Worm (Caenorhabditis elegans) whole organism, midembryonic: ENCODE data around the gene C06C3.3.

Source experiments
- T22C8.4 ChIP-seq: fragments of 200-800 bp; sonication (Bioruptor generic); IDR thresholded peaks from 2 replicates; pipeline ENCODE4 v1.3.6; 2022; ENCODE audit warnings: missing genetic modification characterization, missing compliant biosample characterization
- cog-1 ChIP-seq: sonication (generic microtip); optimal IDR thresholded peaks from 2 replicates; lab custom pipeline; 2016; ENCODE audit warnings: missing genetic modification characterization, missing compliant biosample characterization
- ztf-23 ChIP-seq: fragments of 200-800 bp; sonication (Bioruptor generic); IDR thresholded peaks from 2 replicates; pipeline ENCODE4 v1.3.6; 2022; ENCODE audit warnings: missing genetic modification reagents, missing genetic modification characterization, missing compliant biosample characterization
- ztf-29 ChIP-seq: fragments of 200-800 bp; sonication (Bioruptor generic); IDR thresholded peaks from 2 replicates; pipeline ENCODE4 v1.3.6; 2022; ENCODE audit warnings: missing genetic modification reagents, missing genetic modification characterization, missing compliant biosample characterization

ce11 chrII:9336651-9337050 is 35.6 kb downstream of the C06C3.3 start:
- no peak for TF ChIP-seq cog-1 (tag; lab: Kevin White, UChicago)
- TF ChIP-seq T22C8.4: no peak
- TF ChIP-seq ztf-23: no peak
- no peak for TF ChIP-seq ztf-29
